Fruit fly (Drosophila melanogaster) whole organism, embryonic: Measurements from ENCODE around the gene Gad1.

Experiments used
- Awh ChIP-seq: fragments of 200-800 bp; sonication (Bioruptor generic); IDR thresholded peaks from 2 replicates; pipeline ENCODE4, ENCODE4 v1.3.6; 2022; ENCODE audit warnings: missing biosample characterization, missing genetic modification characterization
- B-H1 ChIP-seq: fragments of 200-800 bp; sonication (Bioruptor generic); IDR thresholded peaks from 3 replicates; pipeline ENCODE4 v1.3.6; 2022; ENCODE audit warnings: missing biosample characterization, missing genetic modification characterization
- CG12104 ChIP-seq: fragments of 200-800 bp; sonication (Bioruptor generic); optimal IDR thresholded peaks from 3 replicates; lab custom pipeline; 2016; ENCODE audit warnings: missing biosample characterization, missing genetic modification characterization
- CG12236 ChIP-seq: fragments of 200-800 bp; sonication (Bioruptor generic); optimal IDR thresholded peaks from 2 replicates; lab custom pipeline; 2016; ENCODE audit warnings: missing biosample characterization, missing genetic modification characterization
- CG13894 ChIP-seq: fragments of 200-800 bp; sonication (Bioruptor generic); optimal IDR thresholded peaks from 3 replicates; lab custom pipeline; 2018; ENCODE audit warnings: missing biosample characterization, mild to moderate bottlenecking, missing genetic modification characterization, moderate library complexity
- CG14050 ChIP-seq: fragments of 200-800 bp; sonication (Bioruptor generic); IDR thresholded peaks from 3 replicates; pipeline ENCODE4 v1.3.6; 2022; ENCODE audit warnings: missing biosample characterization, missing genetic modification characterization
- CG14965 ChIP-seq: fragments of 200-800 bp; sonication (Bioruptor generic); optimal IDR thresholded peaks from 2 replicates; lab custom pipeline; 2016; ENCODE audit warnings: missing biosample characterization, missing genetic modification characterization, borderline replicate concordance
- CG15601 ChIP-seq: fragments of 200-800 bp; sonication (Bioruptor generic); optimal IDR thresholded peaks from 3 replicates; lab custom pipeline; 2019; ENCODE audit warnings: missing biosample characterization, mild to moderate bottlenecking, missing genetic modification characterization, moderate library complexity
- CG2120 ChIP-seq: fragments of 200-800 bp; sonication (Bioruptor generic); optimal IDR thresholded peaks from 3 replicates; lab custom pipeline; 2016; ENCODE audit warnings: missing biosample characterization, missing genetic modification characterization
- CG2202 ChIP-seq: fragments of 200-800 bp; sonication (Bioruptor generic); optimal IDR thresholded peaks from 2 replicates; lab custom pipeline; 2018; ENCODE audit warnings: missing biosample characterization, mild to moderate bottlenecking, missing genetic modification characterization
- CG2678 ChIP-seq: fragments of 200-800 bp; sonication (Bioruptor generic); optimal IDR thresholded peaks from 3 replicates; lab custom pipeline; 2019; ENCODE audit warnings: missing biosample characterization, mild to moderate bottlenecking, missing genetic modification characterization, moderate library complexity
- CG2875 ChIP-seq: fragments of 200-800 bp; sonication (Bioruptor generic); optimal IDR thresholded peaks from 2 replicates; lab custom pipeline; 2017; ENCODE audit warnings: missing biosample characterization, mild to moderate bottlenecking, missing genetic modification characterization, missing genetic modification reagents
- CG30403 ChIP-seq: fragments of 200-800 bp; sonication (Bioruptor generic); optimal IDR thresholded peaks from 3 replicates; lab custom pipeline; 2016; ENCODE audit warnings: missing biosample characterization, missing genetic modification characterization
- CG32532 ChIP-seq: fragments of 200-800 bp; sonication (Bioruptor generic); IDR thresholded peaks from 2 replicates; pipeline ENCODE4 v1.3.6; 2022; ENCODE audit warnings: missing biosample characterization, missing genetic modification characterization
- CG34376 ChIP-seq: fragments of 200-800 bp; sonication (Bioruptor generic); optimal IDR thresholded peaks from 2 replicates; lab custom pipeline; 2018; ENCODE audit warnings: missing biosample characterization, mild to moderate bottlenecking, missing genetic modification characterization
- CG34422 ChIP-seq: fragments of 200-800 bp; sonication (Bioruptor generic); IDR thresholded peaks from 3 replicates; pipeline ENCODE4 v1.3.6; 2022; ENCODE audit warnings: missing biosample characterization, missing genetic modification characterization
- CG9876 ChIP-seq: fragments of 200-800 bp; sonication (Bioruptor generic); optimal IDR thresholded peaks from 2 replicates; lab custom pipeline; 2016; ENCODE audit warnings: missing biosample characterization, missing genetic modification characterization
- CG9932 ChIP-seq: fragments of 200-800 bp; sonication (Bioruptor generic); IDR thresholded peaks from 2 replicates; pipeline ENCODE4 v1.3.6; 2022; ENCODE audit warnings: missing biosample characterization, missing genetic modification characterization
- Dll ChIP-seq: fragments of 200-800 bp; sonication (Bioruptor generic); IDR thresholded peaks from 4 replicates; pipeline ENCODE4 v1.3.6; 2022; ENCODE audit warnings: missing biosample characterization, missing genetic modification characterization; ENCODE audit not compliant: partially characterized antibody
- Drgx ChIP-seq: fragments of 200-800 bp; sonication (Bioruptor generic); IDR thresholded peaks from 2 replicates; pipeline ENCODE4 v1.3.6; 2022; ENCODE audit warnings: missing biosample characterization, missing genetic modification characterization
- Ets65A ChIP-seq: fragments of 200-800 bp; sonication (Bioruptor generic); peaks from one replicate; lab custom pipeline; 2016; ENCODE audit warnings: missing biosample characterization, missing genetic modification characterization
- Fer3 ChIP-seq: fragments of 200-800 bp; sonication (Bioruptor generic); optimal IDR thresholded peaks from 2 replicates; lab custom pipeline; 2018; ENCODE audit warnings: missing biosample characterization, mild to moderate bottlenecking, missing genetic modification characterization, moderate library complexity
- Hr51 ChIP-seq, 2 experiments: fragments of 200-800 bp; sonication (Bioruptor generic); optimal IDR thresholded peaks; 2 replicates in 1 of 2; 3 replicates in 1 of 2; lab custom pipeline; 2016 to 2018; ENCODE audit warnings: missing biosample characterization in 2 of 2, missing genetic modification characterization in 2 of 2, mild to moderate bottlenecking in 1 of 2, moderate library complexity in 1 of 2
- Med ChIP-seq: fragments of 200-800 bp; sonication (Bioruptor generic); peaks from one replicate; lab custom pipeline; 2016; ENCODE audit warnings: missing biosample characterization, missing genetic modification characterization, mild to moderate bottlenecking, inconsistent platforms, moderate library complexity
- NC2α ChIP-seq: fragments of 200-800 bp; sonication (Bioruptor generic); optimal IDR thresholded peaks from 2 replicates; lab custom pipeline; 2016; ENCODE audit warnings: missing biosample characterization, missing genetic modification characterization
- PHDP ChIP-seq: fragments of 200-800 bp; sonication (Bioruptor generic); optimal IDR thresholded peaks from 3 replicates; lab custom pipeline; 2018; ENCODE audit warnings: missing biosample characterization, mild to moderate bottlenecking, missing genetic modification characterization, moderate library complexity
- Taf1 ChIP-seq: fragments of 200-800 bp; sonication (Bioruptor generic); IDR thresholded peaks from 2 replicates; pipeline ENCODE4 v1.3.6; 2022; ENCODE audit warnings: missing biosample characterization, missing genetic modification characterization
- Trl ChIP-seq, 3 experiments: fragments of >200 bp in 2 of 3; fragments of 200-800 bp in 1 of 3; sonication (Bioruptor generic) in 1 of 3; optimal IDR thresholded peaks; 2 replicates in 1 of 3; 3 replicates in 2 of 3; lab custom pipeline; 2016 to 2017; ENCODE audit warnings: missing biosample characterization in 1 of 3, missing genetic modification characterization in 1 of 3
- Vsx1 ChIP-seq: fragments of 200-800 bp; sonication (Bioruptor generic); optimal IDR thresholded peaks from 2 replicates; lab custom pipeline; 2017; ENCODE audit warnings: missing biosample characterization, mild to moderate bottlenecking, missing genetic modification characterization, missing genetic modification reagents
- abd-A ChIP-seq: fragments of 200-800 bp; sonication (Bioruptor generic); optimal IDR thresholded peaks from 3 replicates; lab custom pipeline; 2019; ENCODE audit warnings: missing biosample characterization, mild to moderate bottlenecking, missing genetic modification characterization, moderate library complexity
- bsh ChIP-seq, 2 experiments: fragments of 200-800 bp; sonication (Bioruptor generic); optimal IDR thresholded peaks; 2 replicates each; lab custom pipeline; 2017 to 2018; ENCODE audit warnings: mild to moderate bottlenecking in 2 of 2, missing biosample characterization in 2 of 2, missing genetic modification characterization in 2 of 2, moderate library complexity in 1 of 2
- chinmo ChIP-seq: fragments of 200-800 bp; sonication (Bioruptor generic); IDR thresholded peaks from 4 replicates; pipeline ENCODE4 v1.3.6; 2022; ENCODE audit warnings: missing biosample characterization, missing genetic modification characterization; ENCODE audit not compliant: partially characterized antibody
- ci ChIP-seq: fragments of 200-800 bp; sonication (Bioruptor generic); IDR thresholded peaks from 3 replicates; pipeline ENCODE4 v1.3.6; 2022; ENCODE audit warnings: missing biosample characterization, missing genetic modification characterization
- crol ChIP-seq: fragments of 200-800 bp; sonication (Bioruptor generic); IDR thresholded peaks from 2 replicates; pipeline ENCODE4 v1.3.6; 2022; ENCODE audit warnings: missing biosample characterization, missing genetic modification characterization
- exex ChIP-seq: fragments of 200-800 bp; sonication (Bioruptor generic); optimal IDR thresholded peaks from 4 replicates; lab custom pipeline; 2018; ENCODE audit warnings: missing biosample characterization, mild to moderate bottlenecking, missing genetic modification characterization, moderate library complexity
- gce ChIP-seq: fragments of 200-800 bp; sonication (Bioruptor generic); IDR thresholded peaks from 3 replicates; pipeline ENCODE4 v1.3.6; 2022; ENCODE audit warnings: missing biosample characterization, missing genetic modification characterization
- grn ChIP-seq: fragments of 200-800 bp; sonication (Bioruptor generic); optimal IDR thresholded peaks from 3 replicates; lab custom pipeline; 2017; ENCODE audit warnings: missing biosample characterization, missing genetic modification characterization
- lab ChIP-seq: fragments of 200-800 bp; sonication (Bioruptor generic); optimal IDR thresholded peaks from 3 replicates; lab custom pipeline; 2017; ENCODE audit warnings: missing biosample characterization, missing genetic modification characterization, mild to moderate bottlenecking, moderate library complexity, missing genetic modification reagents
- mld ChIP-seq: fragments of 200-800 bp; sonication (Bioruptor generic); IDR thresholded peaks from 3 replicates; pipeline ENCODE4 v1.3.6; 2022; ENCODE audit warnings: missing biosample characterization, missing genetic modification characterization; ENCODE audit not compliant: partially characterized antibody
- ro ChIP-seq: fragments of 200-800 bp; sonication (Bioruptor generic); IDR thresholded peaks from 2 replicates; pipeline ENCODE4 v1.3.6; 2022; ENCODE audit warnings: missing biosample characterization, missing genetic modification characterization
- sd ChIP-seq: fragments of 200-800 bp; sonication (Bioruptor generic); optimal IDR thresholded peaks from 3 replicates; lab custom pipeline; 2018; ENCODE audit warnings: missing biosample characterization, mild to moderate bottlenecking, missing genetic modification characterization, moderate library complexity
- sens ChIP-seq: fragments of 200-800 bp; sonication (Bioruptor generic); peaks from one replicate; lab custom pipeline; 2016; ENCODE audit warnings: missing biosample characterization, missing genetic modification characterization

Gad1 gene

dm6 chr3L:4117493-4117892 is 28.9 kb upstream of the Gad1 start:
- no peak for TF ChIP-seq bsh (GFP tag; optimal IDR thresholded peaks at IDR 0.05; lab: Kevin White, UChicago)
- peak; percentile 74 for TF ChIP-seq CG13894 (tag; lab: Kevin White, UChicago)
- peak; percentile 16 for TF ChIP-seq abd-A
- peak; percentile 23 for TF ChIP-seq sd (tag; lab: Kevin White, UChicago)
- no peak for TF ChIP-seq Taf1 (GFP tag; lab: Robert Waterston, UW)
- no peak for TF ChIP-seq Awh (GFP tag; lab: Robert Waterston, UW)
- TF ChIP-seq CG14050 (GFP tag; lab: Robert Waterston, UW) = no peak
- no peak for TF ChIP-seq CG9932 (GFP tag; lab: Robert Waterston, UW)
- TF ChIP-seq chinmo = 0 out of 4 replicates have a peak, but pooled peaks have one; percentile 59
- no peak for TF ChIP-seq B-H1

- TF ChIP-seq NC2α = no peak
- TF ChIP-seq CG34422 (GFP tag; lab: Robert Waterston, UW) = no peak
- TF ChIP-seq CG2875 (GFP tag; lab: Kevin White, UChicago) = peak; percentile 22
- TF ChIP-seq CG2678 = peak; percentile 13
- TF ChIP-seq CG30403 (GFP tag; lab: Kevin White, UChicago) = no peak
- peak; percentile 49 for TF ChIP-seq grn (GFP tag; lab: Kevin White, UChicago)
- peak; percentile 31 for TF ChIP-seq Med (GFP tag; lab: Kevin White, UChicago)
- peak; percentile 16 for TF ChIP-seq PHDP
- TF ChIP-seq Drgx (GFP tag; lab: Robert Waterston, UW) = peak; percentile 37; the same call in 1 of the 2 replicates
- TF ChIP-seq Taf1 (GFP tag; lab: Robert Waterston, UW) = no peak
- peak; percentile 3 for TF ChIP-seq CG2202
- TF ChIP-seq ci (GFP tag; lab: Robert Waterston, UW) = peak; percentile 55; the same call in 2 of the 3 replicates
- TF ChIP-seq exex (tag; lab: Kevin White, UChicago) = peak; percentile 33
- TF ChIP-seq CG15601 (tag; lab: Kevin White, UChicago) = peak; percentile 16
- TF ChIP-seq CG2120 (GFP tag; lab: Kevin White, UChicago) = peak; percentile 18
- TF ChIP-seq gce = 0 out of 3 replicates have a peak, but pooled peaks have one; percentile 13
- TF ChIP-seq CG32532 (GFP tag; lab: Robert Waterston, UW) = peak; percentile 9; the same call in 1 of the 2 replicates
- peak; percentile 12 for TF ChIP-seq CG34376 (GFP tag; lab: Kevin White, UChicago)
- TF ChIP-seq Vsx1 = no peak
- TF ChIP-seq Fer3 (tag; lab: Kevin White, UChicago) = peak; percentile 10
- peak; percentile 28 for TF ChIP-seq sens (GFP tag; lab: Kevin White, UChicago)
- TF ChIP-seq lab = peak; percentile 13
- TF ChIP-seq mld (GFP tag; lab: Robert Waterston, UW) = 0 out of 3 replicates have a peak, but pooled peaks have one; percentile 34
- peak in 1 of 2 experiments; percentile 3 for TF ChIP-seq Hr51 (GFP tag; optimal IDR thresholded peaks at IDR 0.05; lab: Kevin White, UChicago)
- TF ChIP-seq crol (GFP tag; lab: Robert Waterston, UW) = no peak
- TF ChIP-seq, all 482 proteins: peak for 19
Observed at dm6 chr3L:4116490-4117367, 28.2 kb upstream of the Gad1 start.

- TF ChIP-seq CG9876 (GFP tag; lab: Kevin White, UChicago) = no peak
- no peak for TF ChIP-seq CG14050 (GFP tag; lab: Robert Waterston, UW)
- no peak for TF ChIP-seq CG14965
- peak; percentile 13 for TF ChIP-seq CG34376 (GFP tag; lab: Kevin White, UChicago)
- TF ChIP-seq Dll (GFP tag; lab: Robert Waterston, UW) = no peak
- TF ChIP-seq CG12104 (GFP tag; lab: Kevin White, UChicago) = no peak
- peak in 1 of 2 experiments; percentile 7 for TF ChIP-seq Trl (optimal IDR thresholded peaks at IDR 0.05; lab: Kevin White, UChicago)
- TF ChIP-seq Trl (GFP tag; optimal IDR thresholded peaks at IDR 0.05; lab: Kevin White, UChicago) = no peak
- peak; percentile 60 for TF ChIP-seq exex (tag; lab: Kevin White, UChicago)
- TF ChIP-seq ro = no peak
- no peak for TF ChIP-seq CG12236 (GFP tag; lab: Kevin White, UChicago)
- peak; percentile 44 for TF ChIP-seq grn (GFP tag; lab: Kevin White, UChicago)
- no peak for TF ChIP-seq Ets65A (GFP tag; lab: Kevin White, UChicago)
Observed at dm6 chr3L:4115701-4116100, 27.2 kb upstream of the Gad1 start.
